Worm (Caenorhabditis elegans) whole organism, midembryonic: ENCODE data around the gene nhr-180.

Source experiments
- T22C8.4 ChIP-seq: fragments of 200-800 bp; sonication (Bioruptor generic); IDR thresholded peaks from 2 replicates; pipeline ENCODE4 v1.3.6; 2022; ENCODE audit warnings: missing genetic modification characterization, missing compliant biosample characterization
- cog-1 ChIP-seq: sonication (generic microtip); optimal IDR thresholded peaks from 2 replicates; lab custom pipeline; 2016; ENCODE audit warnings: missing genetic modification characterization, missing compliant biosample characterization
- flt-1 ChIP-seq: fragments of 200-800 bp; sonication (Bioruptor generic); IDR thresholded peaks from 2 replicates; pipeline ENCODE4 v1.3.6; 2022; ENCODE audit warnings: missing genetic modification characterization, missing compliant biosample characterization
- med-1 ChIP-seq: sonication (generic microtip); optimal IDR thresholded peaks from 2 replicates; lab custom pipeline; 2017; ENCODE audit warnings: missing genetic modification characterization, mild to moderate bottlenecking, missing compliant biosample characterization, antibody characterized with exemption, missing genetic modification reagents; ENCODE audit not compliant: insufficient read depth
- ref-1 ChIP-seq: fragments of 200-800 bp; sonication (Bioruptor generic); conservative IDR thresholded peaks from 2 replicates; pipeline ENCODE4 v1.3.6; 2022; ENCODE audit warnings: missing genetic modification reagents, missing genetic modification characterization, missing compliant biosample characterization
- tab-1 ChIP-seq: fragments of 200-800 bp; sonication (Bioruptor generic); IDR thresholded peaks from 2 replicates; pipeline ENCODE4 v1.3.6; 2022; ENCODE audit warnings: missing genetic modification characterization, missing compliant biosample characterization
- ztf-29 ChIP-seq: fragments of 200-800 bp; sonication (Bioruptor generic); IDR thresholded peaks from 2 replicates; pipeline ENCODE4 v1.3.6; 2022; ENCODE audit warnings: missing genetic modification reagents, missing genetic modification characterization, missing compliant biosample characterization

DNA sequence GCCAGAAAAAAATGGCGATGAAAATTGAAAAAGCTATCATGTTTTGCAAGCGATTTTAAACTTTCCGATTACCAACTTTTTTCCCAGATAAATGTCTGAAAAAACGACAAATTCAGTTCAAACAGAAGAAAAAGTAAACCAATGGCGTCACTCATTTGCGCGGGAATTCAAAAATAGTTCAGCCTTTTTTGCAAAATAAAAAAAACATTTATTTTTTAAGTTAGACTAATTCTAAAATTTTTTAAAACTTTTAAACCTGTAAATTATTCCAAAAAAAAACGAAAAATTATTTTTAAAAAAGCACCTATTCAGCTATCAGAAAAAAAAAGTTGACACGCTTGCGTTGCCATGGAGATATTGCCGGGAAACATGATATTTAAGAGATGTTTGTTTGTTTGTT, 45.6 kb upstream of the nhr-180 start, which contains the start of gene cyp-33C11:
- TF ChIP-seq T22C8.4 (GFP tag; lab: Robert Waterston, UW) (no peak), ztf-29 (GFP tag; lab: Robert Waterston, UW) (no peak), cog-1 (tag; lab: Kevin White, UChicago) (no peak), flt-1 (GFP tag; lab: Robert Waterston, UW) (no peak), tab-1 (GFP tag; lab: Robert Waterston, UW) (no peak), med-1 (GFP tag; lab: Kevin White, UChicago) (no peak), ref-1 (GFP tag; lab: Robert Waterston, UW) (no peak)
